Worm (Caenorhabditis elegans) whole organism, L4/young adult: Measurements from ENCODE around the gene gur-3.
A peak's percentile ranks its signal among the peaks of the same experiment; 100 is the strongest.

Experiments
- W03F9.2 ChIP-seq: fragments of 150-350 bp; optimal IDR thresholded peaks from 2 replicates; lab custom pipeline; 2014; ENCODE audit warnings: missing biosample characterization, missing genetic modification characterization
- dao-5 ChIP-seq: sonication (generic microtip); optimal IDR thresholded peaks from 2 replicates; lab custom pipeline; 2016; ENCODE audit warnings: missing genotype, missing genetic modification characterization, moderate library complexity, missing compliant biosample characterization
- him-1 ChIP-seq: sonication (generic microtip); optimal IDR thresholded peaks from 2 replicates; lab custom pipeline; 2016; ENCODE audit warnings: missing genotype, missing genetic modification reagents, missing genetic modification characterization, missing compliant biosample characterization

Gene gur-3

DNA sequence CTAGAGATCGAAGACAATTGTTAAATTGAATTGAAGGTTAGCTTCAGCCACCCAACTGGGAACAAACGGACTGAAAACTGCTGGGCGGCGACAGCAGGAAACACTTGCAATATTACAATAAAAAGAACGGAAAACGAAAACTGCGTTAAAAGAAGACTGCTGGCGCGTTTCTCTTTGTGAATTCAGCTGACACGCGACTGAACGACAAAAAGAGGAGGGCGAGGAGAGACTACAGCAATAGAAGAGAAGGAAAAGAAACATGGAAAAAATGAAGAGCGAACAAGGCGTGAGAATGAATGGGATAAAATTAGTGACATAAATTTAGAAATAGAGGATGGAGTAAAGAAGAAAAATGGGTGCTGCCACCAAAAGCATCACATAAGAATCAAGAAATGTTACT, 28.4 kb downstream of the gur-3 start:
- no peak for TF ChIP-seq dao-5 (tag; lab: Kevin White, UChicago)
- peak; percentile 28 for TF ChIP-seq him-1 (tag; lab: Kevin White, UChicago)
- TF ChIP-seq W03F9.2: peak; percentile 81

ce11 chrX:10376989-10377388, 29.1 kb downstream of the gur-3 start:
- TF ChIP-seq him-1 (tag; lab: Kevin White, UChicago) (no peak), W03F9.2 (no peak), dao-5 (tag; lab: Kevin White, UChicago) (no peak)

ce11 chrX:10373581-10373980, 32.5 kb downstream of the gur-3 start:
- TF ChIP-seq W03F9.2 (no peak), him-1 (tag; lab: Kevin White, UChicago) (no peak), dao-5 (tag; lab: Kevin White, UChicago) (no peak)

- no peak for TF ChIP-seq dao-5 (tag; lab: Kevin White, UChicago)
- TF ChIP-seq W03F9.2: no peak
- no peak for TF ChIP-seq him-1 (tag; lab: Kevin White, UChicago)
Observed at ce11 chrX:10372556-10372955, 33.5 kb downstream of the gur-3 start, which contains the start of gene Y49A10A.2. TSS of gene Y49A10A.2 (minus strand) at chrX:10372664.

DNA sequence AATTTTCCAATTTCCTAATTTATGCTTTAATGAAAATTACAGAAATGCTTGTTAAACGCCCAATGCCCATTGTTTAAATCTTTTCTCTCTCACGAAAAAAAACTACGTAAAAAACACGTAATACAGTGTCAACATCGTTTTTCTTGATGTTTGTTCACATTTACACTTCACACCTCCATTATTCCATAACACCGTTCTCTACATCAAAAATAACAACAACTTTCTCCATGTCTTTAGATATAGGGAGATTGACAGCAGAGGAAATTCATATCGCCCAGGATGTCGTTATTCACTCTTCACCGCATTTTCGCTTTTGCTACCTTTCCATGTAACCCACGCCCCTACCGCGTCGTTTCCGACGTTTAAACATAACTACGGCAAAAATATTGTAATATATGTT, 48.0 kb downstream of the gur-3 start, which contains the start of gene efhc-1:
Gene efhc-1, plus strand, starts transcription at position 301 of the 400 bp plus-strand sequence.
- no peak for TF ChIP-seq dao-5 (tag; lab: Kevin White, UChicago)
- no peak for TF ChIP-seq him-1 (tag; lab: Kevin White, UChicago)
- TF ChIP-seq W03F9.2: no peak

- no peak for TF ChIP-seq dao-5 (tag; lab: Kevin White, UChicago)
- no peak for TF ChIP-seq W03F9.2
- TF ChIP-seq him-1 (tag; lab: Kevin White, UChicago): no peak
Observed at ce11 chrX:10355650-10356049, 50.5 kb downstream of the gur-3 start, which contains the start of gene R07E3.7. TSS of gene R07E3.7 (minus strand) at chrX:10355750.

- TF ChIP-seq W03F9.2 (no peak), dao-5 (tag; lab: Kevin White, UChicago) (no peak), him-1 (tag; lab: Kevin White, UChicago) (no peak)
Observed at ce11 chrX:10353857-10354256, 52.2 kb downstream of the gur-3 start.
